Fruit fly (Drosophila melanogaster) whole organism, wandering third instar larva: ENCODE measurements around the gene Miro.

Experiments used
- Dfd ChIP-seq: fragments of >200 bp; optimal IDR thresholded peaks from 2 replicates; lab custom pipeline; 2017; ENCODE audit warnings: missing biosample characterization, missing genetic modification characterization
- Hr78 ChIP-seq: fragments of >200 bp; optimal IDR thresholded peaks from 2 replicates; lab custom pipeline; 2017; ENCODE audit warnings: missing biosample characterization, missing genetic modification characterization
- Mio ChIP-seq: sonication (Bioruptor generic); optimal IDR thresholded peaks from 2 replicates; lab custom pipeline; 2016; ENCODE audit warnings: missing biosample characterization, missing genetic modification characterization
- Myc ChIP-seq: fragments of >200 bp; optimal IDR thresholded peaks from 2 replicates; lab custom pipeline; 2017
- OdsH ChIP-seq: fragments of 200-800 bp; sonication (Bioruptor generic); optimal IDR thresholded peaks from 2 replicates; lab custom pipeline; 2016; ENCODE audit warnings: missing biosample characterization, mild to moderate bottlenecking, missing genetic modification characterization
- brk ChIP-seq: fragments of 200-800 bp; sonication (Bioruptor generic); optimal IDR thresholded peaks from 2 replicates; lab custom pipeline; 2016; ENCODE audit warnings: missing biosample characterization, mild to moderate bottlenecking, missing genetic modification characterization
- ey ChIP-seq: fragments of 200-800 bp; sonication (Bioruptor generic); optimal IDR thresholded peaks from 2 replicates; lab custom pipeline; 2016; ENCODE audit warnings: missing biosample characterization, missing genetic modification characterization

DNA sequence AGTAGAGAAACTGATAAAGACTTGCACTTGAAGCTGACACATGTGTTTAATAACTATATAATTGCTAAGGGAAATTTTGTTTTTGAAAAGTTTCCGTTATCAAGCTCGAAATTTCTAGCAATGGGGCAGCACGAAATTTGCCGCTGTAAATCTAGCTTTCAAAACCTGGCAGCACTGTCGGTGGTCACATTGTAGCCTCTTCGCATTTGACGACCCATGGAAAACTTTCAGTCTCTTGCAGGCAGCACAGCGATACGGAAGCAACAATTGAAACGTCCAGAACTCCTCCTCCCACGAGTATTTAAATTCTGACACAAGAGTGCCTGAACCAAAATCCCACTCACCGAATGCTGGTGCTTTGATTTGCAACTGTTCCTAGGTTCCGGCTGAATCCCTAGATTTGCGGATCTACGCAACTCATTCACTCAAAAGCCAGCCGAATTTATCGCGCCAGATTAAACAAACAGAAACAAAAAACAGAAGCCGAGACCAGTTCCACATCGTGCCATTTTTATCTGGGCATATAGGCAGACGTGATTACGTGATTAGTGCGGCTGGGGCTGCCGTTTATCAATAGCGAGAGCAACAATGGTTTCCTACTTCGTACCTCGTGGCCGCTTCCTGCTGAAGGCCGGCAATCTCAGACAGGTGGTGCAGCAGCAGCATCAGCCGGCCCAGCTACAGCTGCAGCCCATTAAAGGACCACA is 13.0 kb upstream of the Miro start:
- TF ChIP-seq Mio (no peak), brk (GFP tag; lab: Kevin White, UChicago) (no peak), ey (no peak), Hr78 (no peak), OdsH (GFP tag; lab: Kevin White, UChicago) (no peak), Dfd (GFP tag; lab: Kevin White, UChicago) (no peak), Myc (lab: Kevin White, UChicago) (no peak)
